Fruit fly (Drosophila melanogaster) whole organism, prepupa: ENCODE data around the gene Ubi-p5E.

ENCODE experiments used
- Blimp-1 ChIP-seq: fragments of 200-800 bp; sonication (Bioruptor generic); optimal IDR thresholded peaks from 3 replicates; lab custom pipeline; 2017; ENCODE audit warnings: missing biosample characterization, missing genetic modification characterization, mild to moderate bottlenecking, moderate library complexity, missing genetic modification reagents
- CG10669 ChIP-seq: fragments of 200-800 bp; sonication (Bioruptor generic); optimal IDR thresholded peaks from 3 replicates; lab custom pipeline; 2018; ENCODE audit warnings: missing biosample characterization, mild to moderate bottlenecking, missing genetic modification characterization, moderate library complexity
- CG11294 ChIP-seq: fragments of 200-800 bp; sonication (Bioruptor generic); IDR thresholded peaks from 2 replicates; pipeline ENCODE4 v1.3.6; 2022; ENCODE audit warnings: missing biosample characterization, missing genetic modification characterization
- CG11762 ChIP-seq: fragments of 200-800 bp; sonication (Bioruptor generic); optimal IDR thresholded peaks from 3 replicates; lab custom pipeline; 2016; ENCODE audit warnings: missing biosample characterization, missing genetic modification characterization; ENCODE audit not compliant: insufficient read depth
- CG1621 ChIP-seq: fragments of 200-800 bp; sonication (Bioruptor generic); optimal IDR thresholded peaks from 3 replicates; lab custom pipeline; 2018; ENCODE audit warnings: missing biosample characterization, mild to moderate bottlenecking, missing genetic modification characterization
- CG31627 ChIP-seq: fragments of 200-800 bp; sonication (Bioruptor generic); optimal IDR thresholded peaks from 3 replicates; lab custom pipeline; 2016; ENCODE audit warnings: missing biosample characterization, missing genetic modification characterization
- CG32006 ChIP-seq: fragments of 200-800 bp; sonication (Bioruptor generic); optimal IDR thresholded peaks from 3 replicates; lab custom pipeline; 2017; ENCODE audit warnings: missing biosample characterization, mild to moderate bottlenecking, missing genetic modification characterization
- CG34406 ChIP-seq: fragments of 200-800 bp; sonication (Bioruptor generic); optimal IDR thresholded peaks from 3 replicates; lab custom pipeline; 2016; ENCODE audit warnings: missing biosample characterization, missing genetic modification characterization
- CG3919 ChIP-seq: fragments of 200-800 bp; sonication (Bioruptor generic); optimal IDR thresholded peaks from 3 replicates; lab custom pipeline; 2016; ENCODE audit warnings: missing biosample characterization, missing genetic modification characterization
- CG6163 ChIP-seq: fragments of 200-800 bp; sonication (Bioruptor generic); IDR thresholded peaks from 3 replicates; pipeline ENCODE4 v1.3.6; 2022; ENCODE audit warnings: missing biosample characterization, missing genetic modification characterization
- CG6792 ChIP-seq: fragments of 200-800 bp; sonication (Bioruptor generic); optimal IDR thresholded peaks from 3 replicates; lab custom pipeline; 2016; ENCODE audit warnings: missing biosample characterization, missing genetic modification characterization
- CG6808 ChIP-seq: fragments of 200-800 bp; sonication (Bioruptor generic); optimal IDR thresholded peaks from 3 replicates; lab custom pipeline; 2017; ENCODE audit warnings: missing biosample characterization, missing genetic modification characterization, mild to moderate bottlenecking, moderate library complexity, missing genetic modification reagents
- CG6854 ChIP-seq: fragments of 200-800 bp; sonication (Bioruptor generic); optimal IDR thresholded peaks from 2 replicates; lab custom pipeline; 2017; ENCODE audit warnings: missing biosample characterization, mild to moderate bottlenecking, missing genetic modification characterization
- CG7368 ChIP-seq: fragments of 200-800 bp; sonication (Bioruptor generic); optimal IDR thresholded peaks from 3 replicates; lab custom pipeline; 2016; ENCODE audit warnings: missing biosample characterization, missing genetic modification characterization
- CG8119 ChIP-seq: fragments of 200-800 bp; sonication (Bioruptor generic); IDR thresholded peaks from 3 replicates; pipeline ENCODE4 v1.3.6; 2022; ENCODE audit warnings: missing biosample characterization, missing genetic modification characterization
- CG8319 ChIP-seq: fragments of 200-800 bp; sonication (Bioruptor generic); optimal IDR thresholded peaks from 3 replicates; lab custom pipeline; 2016; ENCODE audit warnings: missing biosample characterization, missing genetic modification characterization
- CG9139 ChIP-seq: fragments of 200-800 bp; sonication (Bioruptor generic); optimal IDR thresholded peaks from 3 replicates; lab custom pipeline; 2017; ENCODE audit warnings: missing biosample characterization, mild to moderate bottlenecking, missing genetic modification characterization
- Eip78C ChIP-seq: fragments of 200-800 bp; sonication (Bioruptor generic); peaks from one replicate; lab custom pipeline; 2016; ENCODE audit warnings: missing biosample characterization, missing genetic modification characterization
- Eip93F ChIP-seq: fragments of 200-800 bp; sonication (Bioruptor generic); optimal IDR thresholded peaks from 2 replicates; lab custom pipeline; 2016; ENCODE audit warnings: missing biosample characterization, mild to moderate bottlenecking, missing genetic modification characterization
- Ets96B ChIP-seq: fragments of 200-800 bp; optimal IDR thresholded peaks from 2 replicates; lab custom pipeline; 2019; ENCODE audit warnings: missing biosample characterization, mild to moderate bottlenecking, missing genetic modification characterization, moderate library complexity
- Gug ChIP-seq: fragments of 200-800 bp; sonication (Bioruptor generic); IDR thresholded peaks from 2 replicates; pipeline ENCODE4 v1.3.6; 2022; ENCODE audit warnings: missing biosample characterization, missing genetic modification characterization
- Hr38 ChIP-seq: sonication (Bioruptor generic); optimal IDR thresholded peaks from 2 replicates; lab custom pipeline; 2016; ENCODE audit warnings: missing biosample characterization, missing genetic modification characterization
- Hr4 ChIP-seq: fragments of 200-800 bp; sonication (Bioruptor generic); optimal IDR thresholded peaks from 3 replicates; lab custom pipeline; 2016; ENCODE audit warnings: missing biosample characterization, missing genetic modification characterization
- Lpt ChIP-seq: fragments of 200-800 bp; sonication (Bioruptor generic); optimal IDR thresholded peaks from 3 replicates; lab custom pipeline; 2016; ENCODE audit warnings: missing biosample characterization, missing genetic modification characterization
- Met ChIP-seq: fragments of 200-800 bp; sonication (Bioruptor generic); optimal IDR thresholded peaks from 3 replicates; lab custom pipeline; 2016; ENCODE audit warnings: missing biosample characterization, missing genetic modification characterization
- OdsH ChIP-seq: fragments of 200-800 bp; sonication (Bioruptor generic); optimal IDR thresholded peaks from 3 replicates; lab custom pipeline; 2016; ENCODE audit warnings: missing biosample characterization, missing genetic modification characterization
- Smox ChIP-seq: fragments of 200-800 bp; sonication (Bioruptor generic); optimal IDR thresholded peaks from 3 replicates; lab custom pipeline; 2016; ENCODE audit warnings: missing biosample characterization, missing genetic modification characterization
- Sox102F ChIP-seq: fragments of 200-800 bp; sonication (Bioruptor generic); optimal IDR thresholded peaks from 2 replicates; lab custom pipeline; 2016; ENCODE audit warnings: missing biosample characterization, mild to moderate bottlenecking, missing genetic modification characterization
- Sox14 ChIP-seq: fragments of 200-800 bp; sonication (Bioruptor generic); optimal IDR thresholded peaks from 3 replicates; lab custom pipeline; 2016; ENCODE audit warnings: missing biosample characterization, missing genetic modification characterization
- Sox15 ChIP-seq: fragments of 200-800 bp; sonication (Bioruptor generic); optimal IDR thresholded peaks from 3 replicates; lab custom pipeline; 2016; ENCODE audit warnings: missing biosample characterization, missing genetic modification characterization
- achi ChIP-seq: fragments of 200-800 bp; sonication (Bioruptor generic); optimal IDR thresholded peaks from 3 replicates; lab custom pipeline; 2016; ENCODE audit warnings: missing biosample characterization, missing genetic modification characterization
- acj6 ChIP-seq: fragments of 200-800 bp; sonication (Bioruptor generic); optimal IDR thresholded peaks from 3 replicates; lab custom pipeline; 2016; ENCODE audit warnings: missing biosample characterization, missing genetic modification characterization
- dac ChIP-seq: fragments of 200-800 bp; sonication (Bioruptor generic); optimal IDR thresholded peaks from 2 replicates; lab custom pipeline; 2017; ENCODE audit warnings: missing biosample characterization, mild to moderate bottlenecking, missing genetic modification characterization
- eg ChIP-seq: fragments of 200-800 bp; sonication (Bioruptor generic); IDR thresholded peaks from 3 replicates; pipeline ENCODE4 v1.3.6; 2022; ENCODE audit warnings: missing biosample characterization, missing genetic modification characterization
- esn ChIP-seq: fragments of 200-800 bp; sonication (Bioruptor generic); optimal IDR thresholded peaks from 2 replicates; lab custom pipeline; 2016; ENCODE audit warnings: missing biosample characterization, mild to moderate bottlenecking, missing genetic modification characterization, moderate library complexity
- fd59A ChIP-seq: fragments of 200-800 bp; sonication (Bioruptor generic); optimal IDR thresholded peaks from 2 replicates; lab custom pipeline; 2017; ENCODE audit warnings: missing biosample characterization, mild to moderate bottlenecking, missing genetic modification characterization, missing genetic modification reagents
- fd85E ChIP-seq: fragments of 200-800 bp; sonication (Bioruptor generic); optimal IDR thresholded peaks from 3 replicates; lab custom pipeline; 2016; ENCODE audit warnings: missing biosample characterization, missing genetic modification characterization
- lz ChIP-seq: fragments of 200-800 bp; sonication (Bioruptor generic); optimal IDR thresholded peaks from 3 replicates; lab custom pipeline; 2016; ENCODE audit warnings: missing biosample characterization, missing genetic modification characterization
- net ChIP-seq: fragments of 200-800 bp; sonication (Bioruptor generic); optimal IDR thresholded peaks from 3 replicates; lab custom pipeline; 2016; ENCODE audit warnings: missing biosample characterization, missing genetic modification characterization
- pdm3 ChIP-seq: fragments of 200-800 bp; sonication (Bioruptor generic); optimal IDR thresholded peaks from 3 replicates; lab custom pipeline; 2016; ENCODE audit warnings: missing biosample characterization, missing genetic modification characterization
- salr ChIP-seq, 2 experiments: fragments of 200-800 bp; sonication (Bioruptor generic); optimal IDR thresholded peaks; 3 replicates each; lab custom pipeline; 2016 to 2018; ENCODE audit warnings: missing biosample characterization in 2 of 2, missing genetic modification characterization in 2 of 2, mild to moderate bottlenecking in 1 of 2
- spab ChIP-seq: fragments of 200-800 bp; sonication (Bioruptor generic); optimal IDR thresholded peaks from 2 replicates; lab custom pipeline; 2017; ENCODE audit warnings: missing biosample characterization, mild to moderate bottlenecking, missing genetic modification characterization, missing genetic modification reagents
- ss ChIP-seq, 2 experiments: fragments of 200-800 bp; sonication (Bioruptor generic); optimal IDR thresholded peaks; 2 replicates in 1 of 2; 3 replicates in 1 of 2; lab custom pipeline; 2017 to 2018; ENCODE audit warnings: mild to moderate bottlenecking in 2 of 2, missing biosample characterization in 2 of 2, missing genetic modification characterization in 2 of 2, moderate library complexity in 1 of 2
- svp ChIP-seq: fragments of 200-800 bp; sonication (Bioruptor generic); peaks from one replicate; lab custom pipeline; 2016; ENCODE audit warnings: missing biosample characterization, missing genetic modification characterization
- vri ChIP-seq: fragments of 200-800 bp; sonication (Bioruptor generic); optimal IDR thresholded peaks from 3 replicates; lab custom pipeline; 2016; ENCODE audit warnings: missing biosample characterization, mild to moderate bottlenecking, missing genetic modification characterization

Gene Ubi-p5E

dm6 chrX:6265456-6265877 is 14.0 kb downstream of the Ubi-p5E start (continued):
- TF ChIP-seq CG7368: peak; percentile 87
- peak; percentile 98 for TF ChIP-seq CG32006 (GFP tag; lab: Kevin White, UChicago)
- peak; percentile 97 for TF ChIP-seq CG8119
- peak; percentile 91 for TF ChIP-seq Met (GFP tag; lab: Kevin White, UChicago)
- peak; percentile 96 for TF ChIP-seq pdm3 (GFP tag; lab: Kevin White, UChicago)
- TF ChIP-seq svp: peak; percentile 94
- TF ChIP-seq Hr38 (GFP tag; lab: Kevin White, UChicago): peak; percentile 64
- TF ChIP-seq Sox102F (GFP tag; lab: Kevin White, UChicago): peak; percentile 91
- TF ChIP-seq OdsH (GFP tag; lab: Kevin White, UChicago): peak; percentile 95
- TF ChIP-seq Eip93F: peak; percentile 25
- TF ChIP-seq ss (GFP tag; optimal IDR thresholded peaks at IDR 0.05; lab: Kevin White, UChicago): peak; percentile 64 to 78
- TF ChIP-seq Ets96B: peak; percentile 78
- peak; percentile 92 for TF ChIP-seq CG11762 (GFP tag; lab: Kevin White, UChicago)
- peak; percentile 92 for TF ChIP-seq lz (GFP tag; lab: Kevin White, UChicago)
- peak; percentile 73 for TF ChIP-seq CG9139
- peak; percentile 86 for TF ChIP-seq CG1621 (tag; lab: Kevin White, UChicago)
- peak; percentile 67 to 95 for TF ChIP-seq salr (GFP tag; optimal IDR thresholded peaks at IDR 0.05; lab: Kevin White, UChicago)
- peak; percentile 94 for TF ChIP-seq achi (GFP tag; lab: Kevin White, UChicago)
- TF ChIP-seq CG6792 (GFP tag; lab: Kevin White, UChicago): peak; percentile 93
- peak; percentile 82 for TF ChIP-seq vri (GFP tag; lab: Kevin White, UChicago)
- TF ChIP-seq net (GFP tag; lab: Kevin White, UChicago): peak; percentile 96

- TF ChIP-seq CG3919 (GFP tag; lab: Kevin White, UChicago) (no peak), CG10669 (GFP tag; lab: Kevin White, UChicago) (no peak), fd59A (no peak), esn (no peak)
Observed at dm6 chrX:6264456-6264855, 15.0 kb downstream of the Ubi-p5E start.

DNA sequence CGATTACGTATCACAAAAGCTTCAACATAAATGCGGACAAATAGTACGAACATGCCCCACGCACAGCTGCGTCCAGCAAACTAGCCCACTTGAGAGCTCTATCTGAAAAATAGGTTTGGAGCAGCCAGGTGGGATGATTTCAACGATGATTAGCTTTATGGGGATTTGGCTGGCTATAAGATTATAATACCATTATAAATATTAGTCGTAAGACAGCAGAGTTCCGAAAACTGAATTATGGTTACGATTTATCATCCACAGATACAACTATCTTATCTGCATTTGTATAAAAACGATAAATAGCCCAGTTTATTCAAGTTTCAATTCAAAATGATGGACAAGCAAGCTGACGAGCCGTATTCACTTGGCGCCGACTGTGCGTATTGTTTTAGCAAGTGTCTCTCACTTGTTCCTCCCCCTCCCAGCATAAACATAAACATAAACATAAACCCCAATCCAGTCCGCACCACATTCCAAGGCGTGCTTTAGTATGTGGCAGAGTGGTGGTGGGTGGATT is 15.8 kb downstream of the Ubi-p5E start:
- TF ChIP-seq CG32006 (GFP tag; lab: Kevin White, UChicago) (peak; percentile 77), Lpt (GFP tag; lab: Kevin White, UChicago) (peak; percentile 24), Ets96B (peak; percentile 36), CG8319 (peak; percentile 14), CG10669 (GFP tag; lab: Kevin White, UChicago) (peak; percentile 21), CG7368 (no peak), Gug (no peak), achi (GFP tag; lab: Kevin White, UChicago) (peak; percentile 37), acj6 (GFP tag; lab: Kevin White, UChicago) (peak; percentile 21), Sox15 (GFP tag; lab: Kevin White, UChicago) (peak; percentile 14), Smox (GFP tag; lab: Kevin White, UChicago) (no peak), esn (no peak), Hr38 (GFP tag; lab: Kevin White, UChicago) (no peak), net (GFP tag; lab: Kevin White, UChicago) (peak; percentile 43), dac (GFP tag; lab: Kevin White, UChicago) (peak; percentile 55), ss (GFP tag; optimal IDR thresholded peaks at IDR 0.05; lab: Kevin White, UChicago) (peak in 1 of 2 experiments; percentile 10), CG31627 (GFP tag; lab: Kevin White, UChicago) (no peak), fd59A (peak; percentile 18), Hr4 (peak; percentile 67), CG11294 (GFP tag; lab: Robert Waterston, UW) (no peak), Met (GFP tag; lab: Kevin White, UChicago) (peak; percentile 5), Eip93F (no peak), vri (GFP tag; lab: Kevin White, UChicago) (no peak), Eip78C (GFP tag; lab: Kevin White, UChicago) (peak; percentile 88), CG3919 (GFP tag; lab: Kevin White, UChicago) (peak; percentile 19), CG6163 (GFP tag; lab: Robert Waterston, UW) (no peak), Sox14 (GFP tag; lab: Kevin White, UChicago) (peak; percentile 19), CG6808 (GFP tag; lab: Kevin White, UChicago) (peak; percentile 22), lz (GFP tag; lab: Kevin White, UChicago) (peak; percentile 17), CG9139 (no peak), CG1621 (tag; lab: Kevin White, UChicago) (no peak), CG34406 (GFP tag; lab: Kevin White, UChicago) (no peak), fd85E (GFP tag; lab: Kevin White, UChicago) (no peak), eg (peak; percentile 53; the same call in 2 of the 3 replicates), spab (GFP tag; lab: Kevin White, UChicago) (no peak), CG6854 (GFP tag; lab: Kevin White, UChicago) (no peak), Blimp-1 (GFP tag; lab: Kevin White, UChicago) (no peak)
